Worm (Caenorhabditis elegans) whole organism, L2 larva: ENCODE data around the gene Y66D12A.6.

Experiments
- R02D3.7 ChIP-seq: fragments of 150-350 bp; optimal IDR thresholded peaks from 2 replicates; lab custom pipeline; 2014; ENCODE audit warnings: missing biosample characterization, missing genetic modification characterization
- aly-2 ChIP-seq: fragments of 150-350 bp; optimal IDR thresholded peaks from 2 replicates; lab custom pipeline; 2014; ENCODE audit warnings: missing biosample characterization, missing genetic modification characterization
- egl-27 ChIP-seq: sonication (generic microtip); optimal IDR thresholded peaks from 3 replicates; lab custom pipeline; 2017; ENCODE audit warnings: missing biosample characterization, missing genetic modification reagents, missing genetic modification characterization
- elt-3 ChIP-seq: sonication (generic microtip); optimal IDR thresholded peaks from 2 replicates; lab custom pipeline; 2017; ENCODE audit warnings: missing biosample characterization, missing genetic modification characterization
- fos-1 ChIP-seq: fragments of 150-350 bp; optimal IDR thresholded peaks from 2 replicates; lab custom pipeline; 2014; ENCODE audit warnings: missing biosample characterization, missing genetic modification characterization
- gmeb-1 ChIP-seq: fragments of 150-350 bp; optimal IDR thresholded peaks from 2 replicates; lab custom pipeline; 2014; ENCODE audit warnings: missing biosample characterization, missing genetic modification characterization
- nhr-10 ChIP-seq: sonication (generic microtip); optimal IDR thresholded peaks from 2 replicates; lab custom pipeline; 2017; ENCODE audit warnings: missing biosample characterization, missing genetic modification characterization
- nhr-237 ChIP-seq: fragments of 150-350 bp; optimal IDR thresholded peaks from 2 replicates; lab custom pipeline; 2014; ENCODE audit warnings: missing biosample characterization, missing genetic modification characterization
- skn-1 ChIP-seq: sonication (generic microtip); optimal IDR thresholded peaks from 2 replicates; lab custom pipeline; 2017; ENCODE audit warnings: missing biosample characterization, missing genetic modification characterization
- snpc-4 ChIP-seq: fragments of 150-350 bp; optimal IDR thresholded peaks from 2 replicates; lab custom pipeline; 2014; ENCODE audit warnings: missing biosample characterization, missing genetic modification characterization
- unc-39 ChIP-seq: fragments of 150-350 bp; optimal IDR thresholded peaks from 2 replicates; lab custom pipeline; 2014; ENCODE audit warnings: missing biosample characterization, missing genetic modification characterization
- unc-62 ChIP-seq: fragments of 150-350 bp; optimal IDR thresholded peaks from 2 replicates; lab custom pipeline; 2014; ENCODE audit warnings: missing biosample characterization, missing genetic modification reagents, missing genetic modification characterization
- ztf-11 ChIP-seq: sonication (generic microtip); optimal IDR thresholded peaks from 2 replicates; lab custom pipeline; 2017; ENCODE audit warnings: missing biosample characterization, missing genetic modification characterization

- TF ChIP-seq aly-2 (tag; lab: Kevin White, UChicago) (no peak), fos-1 (tag; lab: Kevin White, UChicago) (no peak), ztf-11 (tag; lab: Kevin White, UChicago) (no peak), elt-3 (no peak), unc-39 (tag; lab: Kevin White, UChicago) (no peak), skn-1 (tag; lab: Kevin White, UChicago) (no peak), unc-62 (no peak), egl-27 (no peak), R02D3.7 (tag; lab: Kevin White, UChicago) (no peak), nhr-10 (tag; lab: Kevin White, UChicago) (no peak), nhr-237 (tag; lab: Kevin White, UChicago) (no peak), snpc-4 (tag; lab: Kevin White, UChicago) (no peak), gmeb-1 (no peak)
Observed at ce11 chrIII:11560504-11561202, 20.5 kb downstream of the Y66D12A.6 start, which contains the start of gene ztf-29.
